Worm (Caenorhabditis elegans): ENCODE data around the gene rab-37.

Gene rab-37

DNA sequence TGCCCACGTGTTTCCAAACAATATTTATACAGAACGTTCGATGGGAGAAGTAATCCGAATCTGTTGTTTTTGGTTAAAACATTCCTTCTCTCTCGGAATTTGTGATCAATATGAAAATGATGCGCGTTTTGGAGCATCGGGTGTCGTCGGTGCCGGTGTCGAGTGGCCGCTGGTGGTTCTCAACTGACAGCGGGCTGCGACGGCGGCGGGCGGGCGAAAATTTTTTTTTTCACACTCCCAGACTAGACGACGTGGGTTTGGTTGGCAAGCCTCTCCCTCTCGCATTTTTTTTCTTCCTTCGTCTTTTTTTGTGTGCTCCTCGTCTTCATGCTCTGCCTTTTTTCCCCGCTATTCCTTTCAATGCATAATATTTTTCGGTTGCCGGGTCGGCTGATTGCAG lies 17.5 kb downstream of the rab-37 start, which contains the start of gene W01H2.2:
Gene W01H2.2, minus strand, starts transcription at position 285 of the 400 bp plus-strand sequence.
- TF ChIP-seq snpc-1.3 (tag; optimal IDR thresholded peaks at IDR 0.05; ENCODE audit: insufficient read depth) (no peak), mcd-1 (GFP tag; IDR thresholded peaks at IDR 0.05) (0 out of 2 replicates have a peak, but pooled peaks have one; percentile 34), hsf-1 (GFP tag; IDR thresholded peaks at IDR 0.05) (no peak), zfh-2 (GFP tag; conservative IDR thresholded peaks at IDR 0.05) (peak; percentile 91), F22D6.2 (tag; optimal IDR thresholded peaks at IDR 0.05) (no peak), nfyb-1 (GFP tag; IDR thresholded peaks at IDR 0.05) (0 out of 2 replicates have a peak, but pooled peaks have one; percentile 43), bed-1 (GFP tag; IDR thresholded peaks at IDR 0.05) (no peak), chd-7 (tag; optimal IDR thresholded peaks at IDR 0.05) (peak; percentile 36), cebp-1 (GFP tag; IDR thresholded peaks at IDR 0.05) (no peak), cebp-1 (tag; optimal IDR thresholded peaks at IDR 0.05) (peak; percentile 31)

DNA sequence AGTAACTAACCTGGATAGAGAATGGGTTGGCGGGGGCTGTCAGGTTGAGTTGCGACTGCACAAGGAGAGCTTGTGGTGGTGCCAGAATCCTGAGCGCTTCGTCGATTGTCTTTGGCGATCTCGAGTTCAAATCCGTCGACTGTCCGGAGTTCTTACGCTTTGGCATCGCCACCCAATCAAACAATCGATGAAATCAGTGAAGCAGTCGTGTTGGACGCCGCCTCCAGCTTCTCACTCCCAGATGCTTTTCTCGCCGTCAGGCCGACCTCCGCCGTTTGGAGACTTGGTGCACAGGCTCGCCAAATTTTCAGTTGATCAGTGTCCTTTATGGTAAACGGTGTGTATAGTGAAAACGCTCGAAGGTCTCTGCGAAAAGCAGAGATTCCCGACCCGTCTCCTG lies 18.8 kb downstream of the rab-37 start, which contains the start of the genes F20B6.10 and hpk-1:
Gene F20B6.10, minus strand, starts transcription at position 303 of the 400 bp plus-strand sequence.
Gene hpk-1, minus strand, starts transcription at position 397 of the 400 bp plus-strand sequence.
- TF ChIP-seq dox-1 (GFP tag; IDR thresholded peaks at IDR 0.05) (0 out of 2 replicates have a peak, but pooled peaks have one; percentile 18), lin-35 (GFP tag; optimal IDR thresholded peaks at IDR 0.05) (no peak), nfya-2 (GFP tag; IDR thresholded peaks at IDR 0.05) (0 out of 2 replicates have a peak, but pooled peaks have one; percentile 23), zfh-2 (GFP tag; conservative IDR thresholded peaks at IDR 0.05) (peak; percentile 79), B0336.3 (GFP tag; IDR thresholded peaks at IDR 0.05) (0 out of 2 replicates have a peak, but pooled peaks have one; percentile 16), ceh-40 (GFP tag; IDR thresholded peaks at IDR 0.05) (no peak)

DNA sequence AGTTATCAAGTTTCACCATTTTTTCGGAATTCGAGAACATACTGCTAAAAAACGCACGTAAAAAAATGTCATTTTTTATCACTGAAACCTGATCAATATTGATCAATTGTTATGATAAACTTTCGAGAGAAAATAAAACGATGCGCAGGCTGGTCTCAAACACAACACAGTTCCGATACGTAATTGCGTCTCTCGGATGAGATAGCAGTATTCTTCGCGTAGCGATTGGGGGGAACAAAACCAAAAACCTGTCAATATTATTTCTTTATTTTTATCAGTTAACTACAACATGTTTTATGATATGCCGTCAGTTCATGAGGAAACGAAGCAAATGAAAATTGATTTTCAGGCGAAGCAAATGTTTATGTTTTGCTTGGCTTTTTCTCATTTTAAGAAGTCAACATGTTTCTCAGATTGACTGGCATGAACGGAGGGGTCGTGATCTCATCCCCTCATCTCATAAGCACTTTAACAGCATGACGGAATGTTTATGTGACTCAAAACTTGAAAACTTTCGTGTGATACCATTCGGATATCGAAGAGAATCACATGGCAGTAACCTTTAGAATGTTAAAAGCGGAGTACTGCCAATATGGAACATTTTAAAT lies 20.0 kb downstream of the rab-37 start:
- no peak for TF ChIP-seq rpc-1 (optimal IDR thresholded peaks at IDR 0.05)
- TF ChIP-seq rpc-1 (tag; optimal IDR thresholded peaks at IDR 0.05): no peak
- no peak for TF ChIP-seq F52B5.7 (tag; optimal IDR thresholded peaks at IDR 0.05)
- no peak for TF ChIP-seq K12H6.12 (tag; optimal IDR thresholded peaks at IDR 0.05)
- no peak for TF ChIP-seq athp-1 (tag; optimal IDR thresholded peaks at IDR 0.05)
- TF ChIP-seq Y56A3A.18 (GFP tag; IDR thresholded peaks at IDR 0.05): peak; percentile 16; the same call in 1 of the 2 replicates
- peak; percentile 36; the same call in 1 of the 2 replicates for TF ChIP-seq B0336.3 (GFP tag; IDR thresholded peaks at IDR 0.05)
- TF ChIP-seq nhr-80 (tag; optimal IDR thresholded peaks at IDR 0.05): peak; percentile 84
- 0 out of 2 replicates have a peak, but pooled peaks have one; percentile 15 for TF ChIP-seq dox-1 (GFP tag; IDR thresholded peaks at IDR 0.05)
- TF ChIP-seq lin-26 (GFP tag; IDR thresholded peaks at IDR 0.05): no peak
- no peak for TF ChIP-seq ceh-27 (GFP tag; optimal IDR thresholded peaks at IDR 0.05)
- no peak for TF ChIP-seq sptf-2 (GFP tag; optimal IDR thresholded peaks at IDR 0.05)
- TF ChIP-seq attf-5 (GFP tag; optimal IDR thresholded peaks at IDR 0.05): peak; percentile 24
- no peak for TF ChIP-seq let-526 (GFP tag; IDR thresholded peaks at IDR 0.05)
- no peak for TF ChIP-seq pbrm-1 (GFP tag; IDR thresholded peaks at IDR 0.05)
- TF ChIP-seq ztf-28 (GFP tag; IDR thresholded peaks at IDR 0.05): no peak
- TF ChIP-seq rec-8 (tag; optimal IDR thresholded peaks at IDR 0.05): no peak
- TF ChIP-seq let-607 (tag; optimal IDR thresholded peaks at IDR 0.05): peak in 1 of 2 experiments; percentile 33
- peak; percentile 29 for TF ChIP-seq lin-40 (tag; optimal IDR thresholded peaks at IDR 0.05)
- no peak for TF ChIP-seq cebp-1 (GFP tag; IDR thresholded peaks at IDR 0.05)
- TF ChIP-seq cebp-1 (tag; optimal IDR thresholded peaks at IDR 0.05): peak; percentile 11

DNA sequence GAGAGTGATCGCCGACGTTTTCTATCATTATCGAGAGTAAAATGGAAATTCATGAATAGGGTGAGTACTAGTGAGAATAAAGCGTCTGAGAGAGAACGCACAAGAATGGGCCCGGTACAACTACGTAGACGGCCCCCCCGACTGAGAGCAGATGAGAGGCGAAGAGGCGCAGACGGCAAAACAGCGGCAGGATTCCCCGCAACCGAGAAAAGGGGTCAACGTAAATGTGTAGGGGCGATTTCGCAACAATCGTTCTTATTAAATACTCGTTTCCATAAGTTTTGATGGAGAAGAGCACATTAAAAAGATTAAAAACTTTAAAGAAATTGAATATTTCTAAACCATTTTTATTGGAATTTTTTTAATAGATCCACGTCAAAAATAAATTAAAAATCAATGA lies 21.0 kb downstream of the rab-37 start:
- TF ChIP-seq hmg-1.2 (GFP tag; IDR thresholded peaks at IDR 0.05) (peak; percentile 48; the same call in 1 of the 2 replicates), cebp-1 (GFP tag; IDR thresholded peaks at IDR 0.05) (peak; percentile 85), cebp-1 (tag; optimal IDR thresholded peaks at IDR 0.05) (peak; percentile 97), ZK185.1 (tag; optimal IDR thresholded peaks at IDR 0.05; ENCODE audit: poor library complexity, severe bottlenecking) (no peak), zfh-2 (GFP tag; conservative IDR thresholded peaks at IDR 0.05) (peak; percentile 72)
